Worm (Caenorhabditis elegans) whole organism, late embryonic: ENCODE results near the gene srxa-14.

Source experiments
- ahr-1 ChIP-seq: sonication (generic microtip); optimal IDR thresholded peaks from 2 replicates; lab custom pipeline; 2016; ENCODE audit warnings: missing genetic modification characterization, missing compliant biosample characterization
- ceh-30 ChIP-seq: fragments of 150-350 bp; optimal IDR thresholded peaks from 2 replicates; lab custom pipeline; 2014; ENCODE audit warnings: missing biosample characterization, missing genetic modification characterization
- pqm-1 ChIP-seq: sonication (generic microtip); optimal IDR thresholded peaks from 2 replicates; lab custom pipeline; 2016; ENCODE audit warnings: missing genetic modification characterization, missing compliant biosample characterization
- sdc-2 ChIP-seq: sonication (generic microtip); optimal IDR thresholded peaks from 2 replicates; lab custom pipeline; 2016; ENCODE audit warnings: missing genotype, missing genetic modification characterization, missing compliant biosample characterization
- sox-4 ChIP-seq: sonication (generic microtip); optimal IDR thresholded peaks from 2 replicates; lab custom pipeline; 2017; ENCODE audit warnings: mild to moderate bottlenecking, missing genetic modification characterization, inconsistent platforms, missing compliant biosample characterization

- TF ChIP-seq sox-4 (no peak), ceh-30 (tag; lab: Kevin White, UChicago) (no peak), ahr-1 (no peak), sdc-2 (tag; lab: Kevin White, UChicago) (no peak), pqm-1 (tag; lab: Kevin White, UChicago) (no peak)
These were observed 12.5 kb downstream of the srxa-14 start for ce11 chrV:20651923-20652322.
